Fruit fly (Drosophila melanogaster) whole organism: ENCODE results near the gene CG14302.

Experiments
- CG8478 ChIP-seq: fragments of >200 bp; optimal IDR thresholded peaks from 2 replicates; lab custom pipeline; 2018; ENCODE audit warnings: inconsistent platforms
- Dll ChIP-seq: fragments of >200 bp; optimal IDR thresholded peaks from 2 replicates; lab custom pipeline; 2017
- EcR ChIP-seq, 2 experiments: fragments of >200 bp; optimal IDR thresholded peaks; 2 replicates each; lab custom pipeline; 2017; ENCODE audit warnings: missing biosample characterization in 2 of 2, missing genetic modification characterization in 2 of 2, missing genetic modification reagents in 2 of 2
- psq ChIP-seq: fragments of >200 bp; optimal IDR thresholded peaks from 2 replicates; lab custom pipeline; 2017

dm6 chr3R:18703514-18703913 is 29.0 kb upstream of the CG14302 start:
- TF ChIP-seq psq (lab: Kevin White, UChicago), result no peak
- TF ChIP-seq Dll, result no peak
- no peak for TF ChIP-seq CG8478 (lab: Kevin White, UChicago)
- TF ChIP-seq EcR (GFP tag; optimal IDR thresholded peaks at IDR 0.05; lab: Kevin White, UChicago), result no peak
